Fruit fly (Drosophila melanogaster): Measurements from ENCODE around the gene Jon65Aii.
A peak's percentile ranks its signal among the peaks of the same experiment; 100 is the strongest.

Jon65Aii gene

DNA sequence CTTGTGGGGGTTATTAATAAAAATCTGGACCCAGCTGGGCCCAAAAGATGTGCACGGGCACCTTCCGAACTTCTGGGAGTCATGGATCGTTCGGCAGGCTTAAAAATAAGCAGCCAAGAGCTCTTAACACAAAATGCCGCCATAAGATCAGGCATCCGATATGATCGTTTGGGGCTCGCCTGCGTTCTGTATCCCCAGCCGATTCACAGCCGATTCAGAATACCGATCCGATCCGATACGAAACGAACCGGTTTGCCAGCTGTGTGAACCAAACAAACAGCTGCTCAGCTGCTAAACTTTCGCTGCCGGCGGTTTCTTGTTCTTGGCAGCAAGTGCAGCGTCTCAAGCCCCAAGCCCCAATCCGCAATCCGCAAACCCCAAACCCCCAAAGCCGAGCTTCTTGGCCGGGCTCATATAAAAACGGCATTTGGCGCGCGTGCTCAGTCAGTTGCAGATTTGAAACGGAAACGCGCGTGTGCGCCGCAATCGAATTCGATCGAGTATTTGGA lies 13.8 kb downstream of the Jon65Aii start, which contains the start of gene CG42269:
TSS of gene CG42269 (plus strand) at position 416 of the 509 bp plus-strand sequence.
- TF ChIP-seq Hr78 (GFP tag; optimal IDR thresholded peaks at IDR 0.05): no peak
- TF ChIP-seq Vsx2 (GFP tag; optimal IDR thresholded peaks at IDR 0.05; ENCODE audit: partially characterized antibody): no peak
- no peak for TF ChIP-seq pan (optimal IDR thresholded peaks at IDR 0.05)
- TF ChIP-seq psq (GFP tag; optimal IDR thresholded peaks at IDR 0.05): no peak
- TF ChIP-seq usp (GFP tag; optimal IDR thresholded peaks at IDR 0.05): no peak
- peak; percentile 44 for TF ChIP-seq h (GFP tag; optimal IDR thresholded peaks at IDR 0.05)
- TF ChIP-seq sage (GFP tag; optimal IDR thresholded peaks at IDR 0.05): no peak
- TF ChIP-seq Rel (GFP tag; optimal IDR thresholded peaks at IDR 0.05): peak; percentile 0
- no peak for TF ChIP-seq Rel (tag; optimal IDR thresholded peaks at IDR 0.05)

DNA sequence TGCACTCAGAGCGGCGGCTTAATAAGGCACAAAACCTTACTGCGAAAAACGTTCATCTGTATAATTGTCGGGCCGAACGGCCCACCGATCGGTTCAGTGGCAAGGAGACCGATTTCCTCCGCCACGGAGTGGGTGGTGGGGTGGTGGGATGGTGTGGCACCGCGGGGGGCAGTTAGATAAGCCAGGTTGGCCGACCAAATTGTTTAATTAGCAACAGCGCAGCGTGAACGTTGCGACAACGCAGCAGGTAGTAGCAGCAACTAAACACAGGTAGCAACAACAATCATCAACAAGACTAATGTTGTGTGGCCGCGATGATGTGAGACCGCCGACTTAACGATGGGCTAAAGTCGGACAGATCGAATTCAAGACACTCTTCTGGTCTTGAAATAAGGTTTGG lies 16.1 kb downstream of the Jon65Aii start:
- TF ChIP-seq CrebA (GFP tag; optimal IDR thresholded peaks at IDR 0.05; ENCODE audit: borderline replicate concordance) (no peak), Dif (GFP tag; optimal IDR thresholded peaks at IDR 0.05; ENCODE audit: partially characterized antibody) (no peak), Mio (GFP tag; optimal IDR thresholded peaks at IDR 0.05) (no peak), rgr (GFP tag; optimal IDR thresholded peaks at IDR 0.05) (no peak), tai (GFP tag; optimal IDR thresholded peaks at IDR 0.05) (no peak)

DNA sequence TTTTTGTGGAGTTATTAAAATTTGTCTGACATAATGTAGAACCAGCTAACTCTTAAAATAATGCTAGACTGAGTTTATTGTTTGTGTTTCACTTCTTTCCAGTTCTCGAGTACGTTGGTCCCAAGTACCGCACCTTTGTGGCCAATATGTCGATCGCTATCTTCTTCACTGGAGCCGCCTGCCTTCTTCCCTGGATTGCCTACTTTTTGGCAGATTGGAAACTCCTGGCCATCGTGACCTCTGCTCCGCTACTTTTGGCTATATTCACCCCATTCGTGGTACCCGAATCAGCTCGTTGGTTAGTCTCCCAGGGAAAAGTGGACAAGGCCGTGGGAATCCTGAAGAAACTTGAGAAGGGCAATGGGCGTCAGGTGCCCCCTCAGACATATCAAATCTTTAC lies 18.0 kb downstream of the Jon65Aii start:
- TF ChIP-seq HLH106 (tag; optimal IDR thresholded peaks at IDR 0.05): no peak
- TF ChIP-seq Hnf4 (GFP tag; optimal IDR thresholded peaks at IDR 0.05): no peak
- no peak for TF ChIP-seq pan (optimal IDR thresholded peaks at IDR 0.05)
- TF ChIP-seq usp (GFP tag; optimal IDR thresholded peaks at IDR 0.05): no peak
- no peak for TF ChIP-seq br (GFP tag; optimal IDR thresholded peaks at IDR 0.05)
- no peak for TF ChIP-seq CG9705 (GFP tag; optimal IDR thresholded peaks at IDR 0.05)
- no peak for TF ChIP-seq Jra (GFP tag; optimal IDR thresholded peaks at IDR 0.05)
- no peak for TF ChIP-seq dl (GFP tag; optimal IDR thresholded peaks at IDR 0.05; ENCODE audit: insufficient read depth in 1 of 2, partially characterized antibody in 2 of 2)
- TF ChIP-seq Hr78 (GFP tag; optimal IDR thresholded peaks at IDR 0.05): no peak
- TF ChIP-seq Rel (GFP tag; optimal IDR thresholded peaks at IDR 0.05): no peak
- no peak for TF ChIP-seq Rel (tag; optimal IDR thresholded peaks at IDR 0.05)
- no peak for TF ChIP-seq dmrt93B (GFP tag; optimal IDR thresholded peaks at IDR 0.05)
- no peak for TF ChIP-seq Sp1 (GFP tag; optimal IDR thresholded peaks at IDR 0.05)

- TF ChIP-seq Dif (GFP tag; optimal IDR thresholded peaks at IDR 0.05; ENCODE audit: partially characterized antibody) (no peak), foxo (GFP tag; optimal IDR thresholded peaks at IDR 0.05) (peak in 1 of 2 experiments; percentile 53), Abd-B (GFP tag; optimal IDR thresholded peaks at IDR 0.05) (no peak), h (GFP tag; optimal IDR thresholded peaks at IDR 0.05) (peak; percentile 26), CG9705 (GFP tag; optimal IDR thresholded peaks at IDR 0.05) (peak; percentile 69), HLH106 (tag; optimal IDR thresholded peaks at IDR 0.05) (peak; percentile 59), Hr83 (GFP tag; optimal IDR thresholded peaks at IDR 0.05; ENCODE audit: poor library complexity, severe bottlenecking) (peak; percentile 65), br (GFP tag; optimal IDR thresholded peaks at IDR 0.05) (no peak), rgr (GFP tag; optimal IDR thresholded peaks at IDR 0.05) (peak; percentile 68), Sp1 (GFP tag; optimal IDR thresholded peaks at IDR 0.05) (peak; percentile 36), OdsH (GFP tag; optimal IDR thresholded peaks at IDR 0.05) (peak; percentile 27), GATAd (GFP tag; optimal IDR thresholded peaks at IDR 0.05) (no peak), fru (GFP tag; optimal IDR thresholded peaks at IDR 0.05) (peak; percentile 25), ey (GFP tag; optimal IDR thresholded peaks at IDR 0.05) (peak; percentile 3), woc (GFP tag; optimal IDR thresholded peaks at IDR 0.05) (no peak), dmrt93B (GFP tag; optimal IDR thresholded peaks at IDR 0.05) (peak; percentile 89), dl (GFP tag; optimal IDR thresholded peaks at IDR 0.05; ENCODE audit: insufficient read depth in 1 of 2, partially characterized antibody in 2 of 2) (no peak), sage (GFP tag; optimal IDR thresholded peaks at IDR 0.05) (peak; percentile 39), sv (GFP tag; optimal IDR thresholded peaks at IDR 0.05) (peak; percentile 30), jim (GFP tag; optimal IDR thresholded peaks at IDR 0.05) (no peak)
Measured at dm6 chr3L:6071454-6072189, 19.5 kb downstream of the Jon65Aii start, which contains the start of gene CG6602. TSS of gene CG6602 (plus strand) at chr3L:6072139.

Measured in whole organism, wandering third instar larva.